Fruit fly (Drosophila melanogaster): ENCODE data around the gene Ccp84Ab.

The Ccp84Ab gene

dm6 chr3R:6657278-6658246 lies 45.1 kb downstream of the Ccp84Ab start, which contains the start of the genes CG1307 and twr:
CG1307 (minus strand) TSS chr3R:6657442.
twr (plus strand) TSS chr3R:6657882.
- TF ChIP-seq CG3032 (tag; optimal IDR thresholded peaks at IDR 0.05) (peak; percentile 2), Ets21C (GFP tag; optimal IDR thresholded peaks at IDR 0.05) (no peak), Lpt (GFP tag; optimal IDR thresholded peaks at IDR 0.05) (no peak), CG8119 (GFP tag; IDR thresholded peaks at IDR 0.05) (peak; percentile 21; the same call in 1 of the 3 replicates), CG15336 (GFP tag; IDR thresholded peaks at IDR 0.05) (0 out of 2 replicates have a peak, but pooled peaks have one; percentile 42), CG16779 (tag; optimal IDR thresholded peaks at IDR 0.05) (no peak), eg (GFP tag; IDR thresholded peaks at IDR 0.05) (peak; percentile 59; the same call in 2 of the 3 replicates), achi (GFP tag; optimal IDR thresholded peaks at IDR 0.05) (peak; percentile 96), esn (GFP tag; optimal IDR thresholded peaks at IDR 0.05) (peak; percentile 13)

Data from whole organism, prepupa.